Worm (Caenorhabditis elegans): ENCODE data around the gene T24C4.2.

DNA sequence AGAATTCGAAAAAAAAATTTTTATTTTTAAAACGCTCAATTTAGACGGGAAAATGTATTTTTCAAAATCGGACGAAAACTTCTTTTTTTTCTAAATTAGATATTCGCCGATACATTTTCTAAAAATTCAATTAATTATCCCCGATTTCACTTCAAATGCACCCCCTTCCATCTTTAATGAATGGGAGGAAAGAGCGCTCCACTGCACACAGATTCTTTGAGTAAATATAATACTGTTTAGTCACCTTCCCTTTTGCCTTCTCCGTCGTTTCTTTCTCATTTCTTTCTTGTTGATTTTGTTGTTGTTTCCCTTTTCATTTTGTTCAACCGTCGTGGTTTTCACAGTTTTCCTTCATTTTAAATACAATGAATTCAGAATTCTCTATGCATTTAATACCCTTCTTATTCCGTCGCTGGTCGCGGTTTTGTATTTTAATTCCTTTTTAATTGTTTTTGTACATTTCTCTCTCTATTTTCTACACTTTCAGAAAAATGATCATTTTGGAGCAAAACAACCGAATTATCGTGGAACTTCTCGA lies 7.9 kb downstream of the T24C4.2 start, which contains the start of gene arx-4:
- TF ChIP-seq W03F9.2 (tag; optimal IDR thresholded peaks at IDR 0.05), result no peak
- TF ChIP-seq dao-5 (tag; optimal IDR thresholded peaks at IDR 0.05), result no peak

Measured in whole organism, L4/young adult.